Worm (Caenorhabditis elegans): ENCODE measurements around the gene D1054.9.

D1054.9 gene

DNA sequence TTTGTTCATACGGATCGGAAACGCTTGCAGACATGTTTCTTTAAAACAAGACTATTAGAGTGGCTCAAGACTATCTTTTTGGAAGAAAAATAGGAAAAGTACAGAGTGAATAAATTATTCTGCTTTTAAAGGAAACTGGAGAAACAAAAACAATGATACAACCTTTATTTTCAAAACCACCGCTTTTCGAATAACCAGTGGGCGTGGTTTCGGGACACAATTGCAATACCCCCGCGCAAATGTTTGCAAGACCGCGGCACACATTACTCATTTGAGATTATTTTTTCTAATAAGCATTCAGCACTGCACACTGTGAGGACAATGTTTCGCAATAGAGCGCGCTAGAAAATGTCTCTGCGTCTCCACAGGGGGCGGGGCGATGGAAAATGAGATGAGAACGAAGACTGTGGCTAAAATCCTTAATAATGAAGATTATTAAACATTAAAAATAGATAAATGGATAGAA is 17.0 kb upstream of the D1054.9 start, which contains the start of gene plrg-1 (continued):
- TF ChIP-seq hrde-1 (tag; optimal IDR thresholded peaks at IDR 0.05; ENCODE audit: borderline replicate concordance), result peak; percentile 28
- 0 out of 2 replicates have a peak, but pooled peaks have one; percentile 48 for TF ChIP-seq Y53F4B.3 (GFP tag; IDR thresholded peaks at IDR 0.05)
- no peak for TF ChIP-seq ceh-79 (tag; optimal IDR thresholded peaks at IDR 0.05)
- no peak for TF ChIP-seq ama-1 (optimal IDR thresholded peaks at IDR 0.05)
- TF ChIP-seq ama-1 (GFP tag; optimal IDR thresholded peaks at IDR 0.05), result no peak
- TF ChIP-seq Y79H2A.3 (GFP tag; conservative IDR thresholded peaks at IDR 0.05), result 0 out of 2 replicates have a peak, but pooled peaks have one; percentile 74
- no peak for TF ChIP-seq ztf-22 (GFP tag; optimal IDR thresholded peaks at IDR 0.05)
- TF ChIP-seq tbp1 (GFP tag; optimal IDR thresholded peaks at IDR 0.05), result peak; percentile 69
- peak; percentile 55 for TF ChIP-seq F33H1.4 (GFP tag; IDR thresholded peaks at IDR 0.05)
- TF ChIP-seq C17E4.6 (GFP tag; IDR thresholded peaks at IDR 0.05), result peak; percentile 19; the same call in 1 of the 2 replicates
- peak; percentile 74 for TF ChIP-seq lsl-1 (GFP tag; optimal IDR thresholded peaks at IDR 0.05)
- peak; percentile 27 for TF ChIP-seq somi-1 (GFP tag; optimal IDR thresholded peaks at IDR 0.05)
- peak; percentile 69 for TF ChIP-seq zfh-2 (GFP tag; conservative IDR thresholded peaks at IDR 0.05)
- TF ChIP-seq nhr-90 (tag; optimal IDR thresholded peaks at IDR 0.05), result peak; percentile 40
- TF ChIP-seq F57A8.1 (GFP tag; optimal IDR thresholded peaks at IDR 0.05), result no peak
- no peak for TF ChIP-seq nfya-2 (GFP tag; IDR thresholded peaks at IDR 0.05)
- no peak for TF ChIP-seq F57C9.4 (tag; optimal IDR thresholded peaks at IDR 0.05)
- peak; percentile 72; the same call in 1 of the 2 replicates for TF ChIP-seq ztf-6 (GFP tag; IDR thresholded peaks at IDR 0.05)
- peak; percentile 81 for TF ChIP-seq lin-26 (GFP tag; IDR thresholded peaks at IDR 0.05)
- 0 out of 2 replicates have a peak, but pooled peaks have one; percentile 33 for TF ChIP-seq egl-18 (GFP tag; IDR thresholded peaks at IDR 0.05)
- peak; percentile 58 for TF ChIP-seq F52B5.7 (tag; optimal IDR thresholded peaks at IDR 0.05)
- TF ChIP-seq dpl-1 (GFP tag; optimal IDR thresholded peaks at IDR 0.05), result peak; percentile 74
- TF ChIP-seq hlh-12 (tag; optimal IDR thresholded peaks at IDR 0.05), result no peak
- TF ChIP-seq lir-1 (GFP tag; conservative IDR thresholded peaks at IDR 0.05), result peak; percentile 79
- peak; percentile 47 for TF ChIP-seq him-1 (tag; optimal IDR thresholded peaks at IDR 0.05)
- TF ChIP-seq ztf-25 (GFP tag; IDR thresholded peaks at IDR 0.05), result 0 out of 2 replicates have a peak, but pooled peaks have one; percentile 73
- TF ChIP-seq madf-6 (GFP tag; IDR thresholded peaks at IDR 0.05), result peak; percentile 86
- TF ChIP-seq snpc-1.3 (tag; optimal IDR thresholded peaks at IDR 0.05; ENCODE audit: insufficient read depth), result peak; percentile 82
- peak; percentile 57 for TF ChIP-seq lsy-27 (tag; optimal IDR thresholded peaks at IDR 0.05; ENCODE audit: borderline replicate concordance, insufficient read depth)
- TF ChIP-seq ztf-28 (GFP tag; IDR thresholded peaks at IDR 0.05), result peak; percentile 82
- TF ChIP-seq tbx-9 (tag; optimal IDR thresholded peaks at IDR 0.05; ENCODE audit: borderline replicate concordance), result no peak
- TF ChIP-seq madf-10 (tag; optimal IDR thresholded peaks at IDR 0.05), result peak; percentile 52
- no peak for TF ChIP-seq sdz-38 (tag; optimal IDR thresholded peaks at IDR 0.05)
- 0 out of 2 replicates have a peak, but pooled peaks have one; percentile 66 for TF ChIP-seq F37B4.10 (GFP tag; IDR thresholded peaks at IDR 0.05)
- TF ChIP-seq Y53G8AR.9 (GFP tag; conservative IDR thresholded peaks at IDR 0.05), result peak; percentile 85
- TF ChIP-seq F49E8.2 (tag; optimal IDR thresholded peaks at IDR 0.05; ENCODE audit: insufficient read depth), result peak; percentile 68
- TF ChIP-seq Y56A3A.18 (GFP tag; IDR thresholded peaks at IDR 0.05), result peak; percentile 56; the same call in 1 of the 2 replicates
- TF ChIP-seq dox-1 (GFP tag; IDR thresholded peaks at IDR 0.05), result peak; percentile 98
- peak; percentile 51 for TF ChIP-seq gei-17 (GFP tag; optimal IDR thresholded peaks at IDR 0.05)
- peak; percentile 84 for TF ChIP-seq B0336.3 (GFP tag; IDR thresholded peaks at IDR 0.05)
- TF ChIP-seq K11D2.4 (GFP tag; IDR thresholded peaks at IDR 0.05), result peak; percentile 76
- no peak for TF ChIP-seq unc-62 (GFP tag; optimal IDR thresholded peaks at IDR 0.05)
- TF ChIP-seq aptf-2 (GFP tag; conservative IDR thresholded peaks at IDR 0.05), result no peak; the same call in 1 of the 2 replicates
- peak; percentile 39 for TF ChIP-seq F22D6.2 (tag; optimal IDR thresholded peaks at IDR 0.05)
- TF ChIP-seq ZK185.1 (tag; optimal IDR thresholded peaks at IDR 0.05; ENCODE audit: poor library complexity, severe bottlenecking), result peak; percentile 91

All from whole organism, young adult.